Worm (Caenorhabditis elegans) whole organism, late embryonic: ENCODE measurements around the gene fbxa-182.

ENCODE experiments used
- che-1 ChIP-seq: sonication (generic microtip); optimal IDR thresholded peaks from 2 replicates; lab custom pipeline; 2016; ENCODE audit warnings: mild to moderate bottlenecking, missing genetic modification characterization, missing compliant biosample characterization
- hlh-30 ChIP-seq: sonication (generic microtip); optimal IDR thresholded peaks from 2 replicates; lab custom pipeline; 2017; ENCODE audit warnings: antibody characterized with exemption, missing genetic modification characterization, missing compliant biosample characterization; ENCODE audit not compliant: insufficient read depth
- nhr-11 ChIP-seq: fragments of 150-350 bp; optimal IDR thresholded peaks from 2 replicates; lab custom pipeline; 2014; ENCODE audit warnings: missing biosample characterization, missing genetic modification characterization
- pag-3 ChIP-seq: sonication (generic microtip); optimal IDR thresholded peaks from 2 replicates; lab custom pipeline; 2016; ENCODE audit warnings: missing compliant biosample characterization, missing genetic modification characterization, borderline replicate concordance
- syd-9 ChIP-seq: sonication (generic microtip); optimal IDR thresholded peaks from 2 replicates; lab custom pipeline; 2016; ENCODE audit warnings: mild to moderate bottlenecking, missing genetic modification characterization, moderate library complexity, missing compliant biosample characterization
- unc-3 ChIP-seq, 2 experiments: fragments of 200-800 bp in 1 of 2; sonication (Bioruptor generic) in 1 of 2; sonication (generic microtip) in 1 of 2; conservative IDR thresholded peaks in 1 of 2; optimal IDR thresholded peaks in 1 of 2; 2 replicates each; pipeline versions ENCODE4 v1.3.6 to Lab custom; 2016 to 2022; ENCODE audit warnings: missing compliant biosample characterization in 2 of 2, missing genetic modification characterization in 2 of 2, missing genetic modification reagents in 1 of 2
- unc-86 ChIP-seq: sonication (generic microtip); optimal IDR thresholded peaks from 2 replicates; lab custom pipeline; 2016; ENCODE audit warnings: missing genetic modification characterization, missing compliant biosample characterization

DNA sequence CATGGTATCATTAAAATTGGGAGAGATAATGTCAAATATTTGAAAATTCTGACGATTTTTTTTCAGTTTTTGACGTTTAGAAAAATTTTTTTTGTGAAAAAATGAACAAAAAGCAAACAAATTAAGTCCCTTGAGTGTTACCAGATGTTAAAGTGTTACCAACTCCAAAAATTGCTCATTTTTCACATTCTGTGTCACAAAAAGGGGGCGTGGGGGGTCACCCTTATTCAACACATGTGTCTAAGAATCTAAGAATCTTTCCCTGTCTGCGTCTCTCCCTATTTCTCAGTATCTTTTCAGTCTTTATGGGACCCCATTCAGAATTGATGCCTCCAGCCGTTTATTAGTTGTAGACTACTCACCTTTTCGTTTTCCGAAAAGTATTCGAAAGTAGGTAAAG lies 26.4 kb upstream of the fbxa-182 start:
- TF ChIP-seq unc-3 (GFP tag; conservative IDR thresholded peaks at IDR 0.05; lab: Robert Waterston, UW) (no peak), unc-3 (tag; optimal IDR thresholded peaks at IDR 0.05; lab: Kevin White, UChicago) (no peak), che-1 (no peak), hlh-30 (tag; lab: Kevin White, UChicago) (no peak), syd-9 (tag; lab: Kevin White, UChicago) (no peak), unc-86 (tag; lab: Kevin White, UChicago) (no peak), pag-3 (tag; lab: Kevin White, UChicago) (no peak), nhr-11 (tag; lab: Kevin White, UChicago) (no peak)
